Fruit fly (Drosophila melanogaster) whole organism, embryonic: ENCODE data around the gene Gyc88E.

Experiments used
- Bgb ChIP-seq: fragments of 200-800 bp; sonication (Bioruptor generic); IDR thresholded peaks from 2 replicates; pipeline ENCODE4 v1.3.6; 2022; ENCODE audit warnings: missing biosample characterization, missing genetic modification characterization; ENCODE audit not compliant: partially characterized antibody
- Blimp-1 ChIP-seq: fragments of 200-800 bp; sonication (Bioruptor generic); optimal IDR thresholded peaks from 3 replicates; lab custom pipeline; 2018; ENCODE audit warnings: missing biosample characterization, missing genetic modification characterization, mild to moderate bottlenecking, moderate library complexity, missing genetic modification reagents
- Bteb2 ChIP-seq: fragments of 200-800 bp; sonication (Bioruptor generic); optimal IDR thresholded peaks from 2 replicates; lab custom pipeline; 2016; ENCODE audit warnings: missing biosample characterization, missing genetic modification characterization
- CG10462 ChIP-seq: fragments of 200-800 bp; sonication (Bioruptor generic); optimal IDR thresholded peaks from 2 replicates; lab custom pipeline; 2016; ENCODE audit warnings: missing biosample characterization, missing genetic modification characterization
- CG12104 ChIP-seq: fragments of 200-800 bp; sonication (Bioruptor generic); optimal IDR thresholded peaks from 3 replicates; lab custom pipeline; 2016; ENCODE audit warnings: missing biosample characterization, missing genetic modification characterization
- CG13296 ChIP-seq: fragments of 200-800 bp; sonication (Bioruptor generic); optimal IDR thresholded peaks from 3 replicates; lab custom pipeline; 2018; ENCODE audit warnings: missing biosample characterization, mild to moderate bottlenecking, missing genetic modification characterization
- CG14441 ChIP-seq: fragments of 200-800 bp; sonication (Bioruptor generic); IDR thresholded peaks from 2 replicates; pipeline ENCODE4 v1.3.6; 2022; ENCODE audit warnings: missing biosample characterization, missing genetic modification characterization
- CG14667 ChIP-seq: fragments of 200-800 bp; sonication (Bioruptor generic); IDR thresholded peaks from 2 replicates; pipeline ENCODE4 v1.3.6; 2022; ENCODE audit warnings: missing biosample characterization, missing genetic modification characterization
- CG2678 ChIP-seq: fragments of 200-800 bp; sonication (Bioruptor generic); optimal IDR thresholded peaks from 3 replicates; lab custom pipeline; 2019; ENCODE audit warnings: missing biosample characterization, mild to moderate bottlenecking, missing genetic modification characterization, moderate library complexity
- CG3847 ChIP-seq: fragments of 200-800 bp; sonication (Bioruptor generic); IDR thresholded peaks from 2 replicates; pipeline ENCODE4 v1.3.6; 2022; ENCODE audit warnings: missing biosample characterization, missing genetic modification characterization
- CG4424 ChIP-seq: fragments of 200-800 bp; sonication (Bioruptor generic); optimal IDR thresholded peaks from 3 replicates; lab custom pipeline; 2016; ENCODE audit warnings: missing biosample characterization, missing genetic modification characterization
- CG6175 ChIP-seq: fragments of 200-800 bp; sonication (Bioruptor generic); IDR thresholded peaks from 3 replicates; pipeline ENCODE4 v1.3.6; 2022; ENCODE audit warnings: missing biosample characterization, missing genetic modification characterization
- CG7556 ChIP-seq: fragments of 200-800 bp; sonication (Bioruptor generic); optimal IDR thresholded peaks from 2 replicates; lab custom pipeline; 2017; ENCODE audit warnings: missing biosample characterization, mild to moderate bottlenecking, missing genetic modification characterization
- Drgx ChIP-seq: fragments of 200-800 bp; sonication (Bioruptor generic); IDR thresholded peaks from 2 replicates; pipeline ENCODE4 v1.3.6; 2022; ENCODE audit warnings: missing biosample characterization, missing genetic modification characterization
- Hand ChIP-seq: fragments of 200-800 bp; sonication (Bioruptor generic); optimal IDR thresholded peaks from 2 replicates; lab custom pipeline; 2017; ENCODE audit warnings: mild to moderate bottlenecking, missing biosample characterization, missing genetic modification reagents, missing genetic modification characterization
- HmgD ChIP-seq: fragments of 200-800 bp; sonication (Bioruptor generic); optimal IDR thresholded peaks from 3 replicates; lab custom pipeline; 2016; ENCODE audit warnings: missing biosample characterization, missing genetic modification characterization
- Lhr ChIP-seq: fragments of 200-800 bp; sonication (Bioruptor generic); optimal IDR thresholded peaks from 3 replicates; lab custom pipeline; 2017; ENCODE audit warnings: mild to moderate bottlenecking, missing biosample characterization, missing genetic modification reagents, missing genetic modification characterization
- Lpt ChIP-seq: fragments of >200 bp; optimal IDR thresholded peaks from 2 replicates; lab custom pipeline; 2018; ENCODE audit warnings: missing biosample characterization, missing genetic modification characterization
- Mrtf ChIP-seq: fragments of 200-800 bp; sonication (Bioruptor generic); IDR thresholded peaks from 3 replicates; pipeline ENCODE4 v1.3.6; 2022; ENCODE audit warnings: missing biosample characterization, missing genetic modification characterization
- Myb ChIP-seq: fragments of 200-800 bp; sonication (Bioruptor generic); optimal IDR thresholded peaks from 2 replicates; lab custom pipeline; 2016; ENCODE audit warnings: missing biosample characterization, missing genetic modification characterization
- NFAT ChIP-seq: fragments of 200-800 bp; sonication (Bioruptor generic); IDR thresholded peaks from 2 replicates; pipeline ENCODE4 v1.3.6; 2022; ENCODE audit warnings: missing biosample characterization, missing genetic modification characterization
- Oli ChIP-seq: fragments of 200-800 bp; sonication (Bioruptor generic); optimal IDR thresholded peaks from 2 replicates; lab custom pipeline; 2018; ENCODE audit warnings: missing biosample characterization, mild to moderate bottlenecking, missing genetic modification characterization, moderate library complexity
- Six4 ChIP-seq: fragments of 200-800 bp; sonication (Bioruptor generic); optimal IDR thresholded peaks from 2 replicates; lab custom pipeline; 2016; ENCODE audit warnings: missing biosample characterization, missing genetic modification characterization
- Sox100B ChIP-seq: fragments of 200-800 bp; sonication (Bioruptor generic); optimal IDR thresholded peaks from 3 replicates; lab custom pipeline; 2018; ENCODE audit warnings: missing biosample characterization, mild to moderate bottlenecking, missing genetic modification characterization
- Taf1 ChIP-seq: fragments of 200-800 bp; sonication (Bioruptor generic); IDR thresholded peaks from 2 replicates; pipeline ENCODE4 v1.3.6; 2022; ENCODE audit warnings: missing biosample characterization, missing genetic modification characterization
- Usf ChIP-seq: fragments of 200-800 bp; sonication (Bioruptor generic); optimal IDR thresholded peaks from 2 replicates; lab custom pipeline; 2017; ENCODE audit warnings: missing genotype, missing biosample characterization, missing genetic modification characterization
- Xrp1 ChIP-seq: fragments of 200-800 bp; sonication (Bioruptor generic); IDR thresholded peaks from 2 replicates; pipeline ENCODE4 v1.3.6; 2022; ENCODE audit warnings: missing biosample characterization, missing genetic modification characterization
- ase ChIP-seq: fragments of 200-800 bp; sonication (Bioruptor generic); IDR thresholded peaks from 3 replicates; pipeline ENCODE4 v1.3.6; 2022; ENCODE audit warnings: missing biosample characterization, missing genetic modification characterization
- ato ChIP-seq: fragments of 200-800 bp; sonication (Bioruptor generic); IDR thresholded peaks from 2 replicates; pipeline ENCODE4 v1.3.6; 2022; ENCODE audit warnings: missing biosample characterization, missing genetic modification characterization; ENCODE audit not compliant: partially characterized antibody
- caup ChIP-seq: fragments of 200-800 bp; sonication (Bioruptor generic); optimal IDR thresholded peaks from 3 replicates; lab custom pipeline; 2017; ENCODE audit warnings: missing biosample characterization, mild to moderate bottlenecking, missing genetic modification characterization, moderate library complexity; ENCODE audit not compliant: severe bottlenecking
- chif ChIP-seq, 2 experiments: fragments of 200-800 bp; sonication (Bioruptor generic); optimal IDR thresholded peaks; 3 replicates each; lab custom pipeline; 2016; ENCODE audit warnings: missing biosample characterization in 2 of 2, missing genetic modification characterization in 2 of 2
- corto ChIP-seq: fragments of 200-800 bp; sonication (Bioruptor generic); optimal IDR thresholded peaks from 2 replicates; lab custom pipeline; 2016; ENCODE audit warnings: missing biosample characterization, mild to moderate bottlenecking, missing genetic modification characterization, moderate library complexity
- danr ChIP-seq: fragments of 200-800 bp; sonication (Bioruptor generic); IDR thresholded peaks from 2 replicates; pipeline ENCODE4 v1.3.6; 2022; ENCODE audit warnings: missing biosample characterization, missing genetic modification characterization
- disco-r ChIP-seq: fragments of 200-800 bp; sonication (Bioruptor generic); optimal IDR thresholded peaks from 2 replicates; lab custom pipeline; 2016; ENCODE audit warnings: missing biosample characterization, missing genetic modification characterization
- fd102C ChIP-seq: fragments of 200-800 bp; sonication (Bioruptor generic); optimal IDR thresholded peaks from 2 replicates; lab custom pipeline; 2018; ENCODE audit warnings: missing biosample characterization, mild to moderate bottlenecking, missing genetic modification characterization, moderate library complexity
- lbe ChIP-seq: fragments of 200-800 bp; sonication (Bioruptor generic); optimal IDR thresholded peaks from 2 replicates; lab custom pipeline; 2016; ENCODE audit warnings: missing biosample characterization, mild to moderate bottlenecking, missing genetic modification characterization
- lilli ChIP-seq: fragments of 200-800 bp; sonication (Bioruptor generic); optimal IDR thresholded peaks from 3 replicates; lab custom pipeline; 2016; ENCODE audit warnings: missing biosample characterization, missing genetic modification characterization
- nerfin-2 ChIP-seq: fragments of 200-800 bp; sonication (Bioruptor generic); IDR thresholded peaks from 2 replicates; pipeline ENCODE4 v1.3.6; 2022; ENCODE audit warnings: missing biosample characterization, missing genetic modification characterization; ENCODE audit not compliant: partially characterized antibody
- onecut ChIP-seq: fragments of 200-800 bp; sonication (Bioruptor generic); IDR thresholded peaks from 2 replicates; pipeline ENCODE4 v1.3.6; 2022; ENCODE audit warnings: missing biosample characterization, missing genetic modification characterization
- otp ChIP-seq: fragments of 200-800 bp; sonication (Bioruptor generic); IDR thresholded peaks from 3 replicates; pipeline ENCODE4, ENCODE4 v1.3.6; 2022; ENCODE audit warnings: missing biosample characterization, missing genetic modification characterization
- pfk ChIP-seq: fragments of 200-800 bp; sonication (Bioruptor generic); optimal IDR thresholded peaks from 2 replicates; lab custom pipeline; 2018; ENCODE audit warnings: missing biosample characterization, mild to moderate bottlenecking, missing genetic modification characterization, moderate library complexity
- prd ChIP-seq, 3 experiments: fragments of >200 bp in 2 of 3; fragments of 200-800 bp in 1 of 3; sonication (Bioruptor generic) in 1 of 3; optimal IDR thresholded peaks in 2 of 3; IDR thresholded peaks in 1 of 3; 2 replicates in 2 of 3; 3 replicates in 1 of 3; pipeline versions ENCODE4 v1.3.6 to Lab custom; 2017 to 2022; ENCODE audit warnings: missing biosample characterization in 1 of 3, missing genetic modification characterization in 1 of 3
- ro ChIP-seq: fragments of 200-800 bp; sonication (Bioruptor generic); IDR thresholded peaks from 2 replicates; pipeline ENCODE4 v1.3.6; 2022; ENCODE audit warnings: missing biosample characterization, missing genetic modification characterization
- sens ChIP-seq: fragments of 200-800 bp; sonication (Bioruptor generic); peaks from one replicate; lab custom pipeline; 2016; ENCODE audit warnings: missing biosample characterization, missing genetic modification characterization
- slp2 ChIP-seq: fragments of 200-800 bp; sonication (Bioruptor generic); optimal IDR thresholded peaks from 2 replicates; lab custom pipeline; 2016; ENCODE audit warnings: missing biosample characterization, missing genetic modification characterization
- sug ChIP-seq: fragments of 200-800 bp; optimal IDR thresholded peaks from 2 replicates; lab custom pipeline; 2019; ENCODE audit warnings: missing biosample characterization, mild to moderate bottlenecking, missing genetic modification characterization, moderate library complexity
- trem ChIP-seq: fragments of 200-800 bp; optimal IDR thresholded peaks from 3 replicates; lab custom pipeline; 2019; ENCODE audit warnings: missing biosample characterization, mild to moderate bottlenecking, missing genetic modification characterization, moderate library complexity
- ttk ChIP-seq: fragments of 200-800 bp; sonication (Bioruptor generic); IDR thresholded peaks from 2 replicates; pipeline ENCODE4 v2.1.2; 2022; ENCODE audit warnings: missing biosample characterization, missing genetic modification characterization
- wdn ChIP-seq: fragments of 200-800 bp; sonication (Bioruptor generic); IDR thresholded peaks from 2 replicates; pipeline ENCODE4 v1.3.6; 2022; ENCODE audit warnings: missing biosample characterization, missing genetic modification characterization
- wor ChIP-seq: fragments of 200-800 bp; sonication (Bioruptor generic); IDR thresholded peaks from 2 replicates; pipeline ENCODE4 v1.3.6; 2022; ENCODE audit warnings: missing biosample characterization, missing genetic modification characterization

Gyc88E gene

DNA sequence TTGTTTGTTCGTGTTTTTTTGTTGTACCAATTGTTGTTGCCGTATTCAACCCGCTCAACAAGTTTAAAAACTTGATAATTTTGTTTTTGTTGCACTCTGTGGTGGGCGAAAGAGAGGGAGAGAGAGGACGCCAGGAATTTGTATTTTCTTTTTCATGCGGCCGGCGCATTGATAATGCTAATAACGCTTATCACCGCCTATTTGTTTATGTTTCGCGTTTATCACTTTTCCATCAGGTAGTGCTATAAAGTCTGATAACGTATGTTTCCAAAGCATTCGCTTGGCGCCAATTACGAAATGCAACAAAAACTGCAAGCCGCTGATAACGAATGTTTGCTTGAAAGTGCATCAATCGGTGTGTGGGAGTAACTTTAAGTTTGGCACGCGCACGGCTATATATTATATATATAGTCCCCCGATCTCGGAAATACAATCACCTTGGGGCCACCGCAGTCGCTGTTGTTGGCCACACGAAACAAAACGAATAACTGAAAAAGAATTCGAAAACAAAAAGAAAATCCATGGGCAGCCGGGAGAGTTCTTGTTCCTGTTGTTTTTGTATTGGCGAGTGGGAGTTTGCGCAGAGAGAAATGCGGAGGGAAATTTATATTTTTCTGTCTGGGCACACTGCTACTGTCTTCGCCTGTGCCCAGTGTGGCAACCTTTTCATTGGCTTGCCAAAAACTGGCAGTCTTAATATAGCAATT, 3.0 kb upstream of the Gyc88E start, which contains the start of gene Glys (continued):
- TF ChIP-seq ro (GFP tag; lab: Robert Waterston, UW): no peak
- TF ChIP-seq sens (GFP tag; lab: Kevin White, UChicago): peak; percentile 76
- no peak for TF ChIP-seq Blimp-1 (GFP tag; lab: Kevin White, UChicago)
- TF ChIP-seq CG12104 (GFP tag; lab: Kevin White, UChicago): no peak
- no peak for TF ChIP-seq Xrp1 (GFP tag; lab: Robert Waterston, UW)
- TF ChIP-seq Myb: peak; percentile 27
- peak; percentile 11 for TF ChIP-seq CG13296 (GFP tag; lab: Kevin White, UChicago)
- no peak for TF ChIP-seq CG10462 (GFP tag; lab: Kevin White, UChicago)
- TF ChIP-seq corto (GFP tag; lab: Kevin White, UChicago): no peak
- TF ChIP-seq nerfin-2 (GFP tag; lab: Robert Waterston, UW): peak; percentile 43; the same call in 1 of the 2 replicates
- no peak for TF ChIP-seq chif (GFP tag; optimal IDR thresholded peaks at IDR 0.05; lab: Kevin White, UChicago)
- no peak for TF ChIP-seq Taf1
- TF ChIP-seq CG3847 (GFP tag; lab: Robert Waterston, UW): peak; percentile 52
- peak; percentile 20 for TF ChIP-seq caup
- TF ChIP-seq ase: no peak
- no peak for TF ChIP-seq NFAT (GFP tag; lab: Robert Waterston, UW)
- no peak for TF ChIP-seq Oli (tag; lab: Kevin White, UChicago)
- no peak for TF ChIP-seq Usf (GFP tag; lab: Kevin White, UChicago)
- no peak for TF ChIP-seq Six4 (GFP tag; lab: Kevin White, UChicago)
- no peak for TF ChIP-seq otp
- TF ChIP-seq Lpt: no peak
- no peak for TF ChIP-seq prd (optimal IDR thresholded peaks at IDR 0.05; lab: Kevin White, UChicago)
- no peak for TF ChIP-seq prd (GFP tag; IDR thresholded peaks at IDR 0.05; lab: Robert Waterston, UW)
- no peak for TF ChIP-seq slp2
- TF ChIP-seq lilli (GFP tag; lab: Kevin White, UChicago): peak; percentile 20
- TF ChIP-seq disco-r: no peak
- TF ChIP-seq pfk (GFP tag; lab: Kevin White, UChicago): no peak
- peak; percentile 59 for TF ChIP-seq HmgD (GFP tag; lab: Kevin White, UChicago)
- TF ChIP-seq CG4424 (GFP tag; lab: Kevin White, UChicago): no peak
- no peak for TF ChIP-seq wdn (GFP tag; lab: Robert Waterston, UW)
- TF ChIP-seq fd102C (GFP tag; lab: Kevin White, UChicago): peak; percentile 7
- 0 out of 2 replicates have a peak, but pooled peaks have one; percentile 23 for TF ChIP-seq ato
- no peak for TF ChIP-seq Bteb2 (GFP tag; lab: Kevin White, UChicago)
- 0 out of 2 replicates have a peak, but pooled peaks have one; percentile 13 for TF ChIP-seq CG14441 (GFP tag; lab: Robert Waterston, UW)
- peak; percentile 29 for TF ChIP-seq sug (tag; lab: Kevin White, UChicago)
- no peak for TF ChIP-seq CG6175
- TF ChIP-seq CG7556 (GFP tag; lab: Kevin White, UChicago): no peak
- peak; percentile 69 for TF ChIP-seq Drgx (GFP tag; lab: Robert Waterston, UW)
- TF ChIP-seq Hand (GFP tag; lab: Kevin White, UChicago): peak; percentile 20
- TF ChIP-seq Bgb (GFP tag; lab: Robert Waterston, UW): peak; percentile 28; the same call in 1 of the 2 replicates
- no peak for TF ChIP-seq danr
- peak; percentile 64 for TF ChIP-seq Lhr
- TF ChIP-seq Sox100B (GFP tag; lab: Kevin White, UChicago): peak; percentile 13
- no peak for TF ChIP-seq wor
- TF ChIP-seq Mrtf (GFP tag; lab: Robert Waterston, UW): no peak
- no peak for TF ChIP-seq CG2678 (tag; lab: Kevin White, UChicago)
- no peak for TF ChIP-seq CG14667 (GFP tag; lab: Robert Waterston, UW)
- 0 out of 2 replicates have a peak, but pooled peaks have one; percentile 18 for TF ChIP-seq onecut (GFP tag; lab: Robert Waterston, UW)
- TF ChIP-seq trem (tag; lab: Kevin White, UChicago): peak; percentile 28
- TF ChIP-seq lbe: peak; percentile 49
- TF ChIP-seq ttk (GFP tag; lab: Robert Waterston, UW): no peak
